Worm (Caenorhabditis elegans): ENCODE measurements around the gene C52G5.3.

DNA sequence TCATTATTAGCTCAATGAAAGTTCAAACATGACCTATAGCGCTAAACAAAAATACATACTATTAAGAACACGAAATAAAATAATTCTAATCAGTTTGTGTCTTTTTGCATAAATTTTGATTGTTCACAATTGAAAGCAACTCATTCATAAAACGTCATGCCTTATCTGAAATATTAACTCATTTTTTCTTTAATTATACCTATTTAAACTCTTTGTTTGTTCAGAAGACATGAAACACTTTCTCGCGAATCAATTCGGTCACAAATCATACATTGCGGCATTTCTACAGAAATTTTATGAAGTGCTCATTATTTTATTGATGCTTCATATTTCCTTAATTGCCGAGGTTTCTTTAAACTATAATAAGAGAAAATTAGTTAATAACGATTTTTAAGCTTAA lies 39.0 kb downstream of the C52G5.3 start:
- no peak for TF ChIP-seq him-1 (tag; optimal IDR thresholded peaks at IDR 0.05)
- TF ChIP-seq dao-5 (tag; optimal IDR thresholded peaks at IDR 0.05): no peak
